Fruit fly (Drosophila melanogaster): ENCODE measurements around the gene nxf2.

The nxf2 gene

dm6 chr3L:16566700-16567221 lies 13.3 kb downstream of the nxf2 start, which contains the start of gene UQCR-6.4L:
UQCR-6.4L (plus strand) TSS chr3L:16566750.
- no peak for TF ChIP-seq Dll (optimal IDR thresholded peaks at IDR 0.05)
- no peak for TF ChIP-seq usp (GFP tag; optimal IDR thresholded peaks at IDR 0.05)
- TF ChIP-seq pan (optimal IDR thresholded peaks at IDR 0.05), result no peak
- TF ChIP-seq psq (optimal IDR thresholded peaks at IDR 0.05), result no peak
- TF ChIP-seq EcR (GFP tag; optimal IDR thresholded peaks at IDR 0.05), result no peak
- TF ChIP-seq CG8478 (optimal IDR thresholded peaks at IDR 0.05), result no peak

dm6 chr3L:16566093-16566492 lies 14.0 kb downstream of the nxf2 start:
- no peak for TF ChIP-seq pan (optimal IDR thresholded peaks at IDR 0.05)
- no peak for TF ChIP-seq psq (optimal IDR thresholded peaks at IDR 0.05)
- TF ChIP-seq Dll (optimal IDR thresholded peaks at IDR 0.05), result no peak
- no peak for TF ChIP-seq EcR (GFP tag; optimal IDR thresholded peaks at IDR 0.05)
- no peak for TF ChIP-seq usp (GFP tag; optimal IDR thresholded peaks at IDR 0.05)
- TF ChIP-seq CG8478 (optimal IDR thresholded peaks at IDR 0.05), result no peak

DNA sequence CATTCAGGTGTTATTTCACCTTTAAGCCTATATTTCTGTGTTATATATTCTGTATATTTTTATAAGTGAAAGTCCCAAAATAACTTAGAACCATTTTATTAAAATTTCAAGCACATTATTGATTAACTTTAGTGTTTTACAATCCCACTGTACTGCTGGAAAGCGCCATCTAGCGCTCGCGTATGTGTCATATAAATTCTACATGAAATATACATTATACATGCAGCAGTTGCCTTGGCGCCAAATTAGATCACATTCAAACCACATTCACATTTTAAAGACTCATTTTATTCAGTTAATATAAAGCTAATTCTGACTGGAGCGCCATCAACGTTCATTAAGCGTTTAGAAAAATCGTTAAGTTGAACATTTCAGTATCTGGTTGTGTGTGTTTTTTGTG lies 16.7 kb downstream of the nxf2 start:
- no peak for TF ChIP-seq CG8478 (optimal IDR thresholded peaks at IDR 0.05)
- no peak for TF ChIP-seq pan (optimal IDR thresholded peaks at IDR 0.05)

DNA sequence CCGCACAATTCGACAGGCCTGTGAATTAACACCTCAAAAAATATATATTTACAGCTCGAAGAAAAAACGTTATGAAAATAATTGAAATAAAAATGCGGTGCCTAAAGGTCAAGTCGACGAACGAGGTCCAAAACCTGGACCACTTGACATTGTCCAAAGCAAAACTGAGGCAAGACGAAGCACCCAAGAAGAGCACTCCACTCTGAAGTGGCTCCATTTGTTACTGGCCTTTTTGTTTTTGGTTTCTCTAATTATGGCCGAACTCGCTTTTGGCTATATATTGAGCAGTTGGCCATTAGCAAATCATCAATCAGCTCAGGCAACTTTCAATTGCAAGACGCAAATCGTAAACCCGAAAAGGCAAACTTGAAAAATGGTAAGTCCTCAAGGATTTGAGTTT lies 23.6 kb downstream of the nxf2 start, which contains the start of gene CG4229:
CG4229 (plus strand) TSS at position 301 of the 400 bp plus-strand sequence.
- no peak for TF ChIP-seq pan (optimal IDR thresholded peaks at IDR 0.05)
- TF ChIP-seq usp (GFP tag; optimal IDR thresholded peaks at IDR 0.05), result no peak
- TF ChIP-seq EcR (GFP tag; optimal IDR thresholded peaks at IDR 0.05), result no peak
- TF ChIP-seq Dll (optimal IDR thresholded peaks at IDR 0.05), result no peak
- TF ChIP-seq CG8478 (optimal IDR thresholded peaks at IDR 0.05), result no peak

dm6 chr3L:16546159-16546558 lies 33.9 kb downstream of the nxf2 start:
- TF ChIP-seq EcR (GFP tag; optimal IDR thresholded peaks at IDR 0.05) (no peak), psq (optimal IDR thresholded peaks at IDR 0.05) (no peak)

DNA sequence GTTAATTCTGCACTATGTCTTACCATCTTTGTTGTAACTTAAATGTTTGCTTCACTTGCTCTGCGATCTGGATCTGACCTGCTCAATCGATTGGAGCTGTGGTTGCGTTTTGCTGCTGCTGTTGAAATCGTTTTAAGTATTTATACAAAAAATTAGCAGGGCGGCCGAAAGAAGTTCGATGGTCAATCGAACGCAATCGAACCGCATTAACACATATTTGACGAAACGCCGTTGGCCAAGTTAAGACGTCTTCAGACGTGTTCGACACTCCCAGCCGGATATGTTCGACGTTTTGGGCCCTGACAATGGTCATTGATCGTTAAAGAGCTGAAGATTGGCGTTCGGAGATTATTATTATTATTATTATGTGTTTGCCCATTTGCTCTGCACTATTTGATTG lies 34.6 kb downstream of the nxf2 start, which contains the start of gene CG13033:
CG13033 (minus strand) TSS at position 118 of the 400 bp plus-strand sequence.
- TF ChIP-seq psq (optimal IDR thresholded peaks at IDR 0.05) (no peak), CG8478 (optimal IDR thresholded peaks at IDR 0.05) (no peak), pan (optimal IDR thresholded peaks at IDR 0.05) (no peak), EcR (GFP tag; optimal IDR thresholded peaks at IDR 0.05) (no peak), usp (GFP tag; optimal IDR thresholded peaks at IDR 0.05) (no peak), Dll (optimal IDR thresholded peaks at IDR 0.05) (no peak)

DNA sequence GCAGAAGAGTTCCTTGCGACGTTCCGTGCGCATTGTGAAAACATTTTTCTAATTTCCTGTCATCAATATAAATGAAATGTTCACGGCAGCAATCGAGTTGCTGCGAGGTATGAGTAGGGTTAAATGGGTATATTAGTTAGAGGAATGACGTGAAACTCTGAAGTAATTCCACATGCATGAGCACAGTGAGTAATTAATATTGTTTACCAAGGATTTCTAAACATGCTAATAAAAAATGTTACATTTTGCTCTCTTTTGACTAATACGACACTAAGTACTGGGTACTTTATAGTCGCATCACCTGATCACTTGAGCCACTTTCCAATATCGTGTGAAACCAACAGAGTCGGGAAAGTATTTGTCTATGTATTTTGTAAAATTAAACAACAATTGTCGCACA lies 35.9 kb downstream of the nxf2 start:
- TF ChIP-seq CG8478 (optimal IDR thresholded peaks at IDR 0.05) (no peak), EcR (GFP tag; optimal IDR thresholded peaks at IDR 0.05) (no peak), psq (optimal IDR thresholded peaks at IDR 0.05) (no peak), usp (GFP tag; optimal IDR thresholded peaks at IDR 0.05) (no peak), pan (optimal IDR thresholded peaks at IDR 0.05) (no peak), Dll (optimal IDR thresholded peaks at IDR 0.05) (no peak)

dm6 chr3L:16542998-16543624 lies 37.0 kb downstream of the nxf2 start, which contains the start of gene CG43373:
CG43373 (minus strand) TSS chr3L:16543370.
- no peak for TF ChIP-seq pan (optimal IDR thresholded peaks at IDR 0.05)
- TF ChIP-seq psq (optimal IDR thresholded peaks at IDR 0.05), result no peak
- no peak for TF ChIP-seq CG8478 (optimal IDR thresholded peaks at IDR 0.05)
- TF ChIP-seq Dll (optimal IDR thresholded peaks at IDR 0.05), result no peak
- TF ChIP-seq EcR (GFP tag; optimal IDR thresholded peaks at IDR 0.05), result no peak
- TF ChIP-seq usp (GFP tag; optimal IDR thresholded peaks at IDR 0.05), result no peak

dm6 chr3L:16533932-16534331 lies 46.2 kb downstream of the nxf2 start:
- TF ChIP-seq pan (optimal IDR thresholded peaks at IDR 0.05) (no peak), CG8478 (optimal IDR thresholded peaks at IDR 0.05) (no peak), usp (GFP tag; optimal IDR thresholded peaks at IDR 0.05) (no peak), EcR (GFP tag; optimal IDR thresholded peaks at IDR 0.05) (no peak)
